Fruit fly (Drosophila melanogaster): ENCODE measurements around the gene CG15210.

The CG15210 gene

DNA sequence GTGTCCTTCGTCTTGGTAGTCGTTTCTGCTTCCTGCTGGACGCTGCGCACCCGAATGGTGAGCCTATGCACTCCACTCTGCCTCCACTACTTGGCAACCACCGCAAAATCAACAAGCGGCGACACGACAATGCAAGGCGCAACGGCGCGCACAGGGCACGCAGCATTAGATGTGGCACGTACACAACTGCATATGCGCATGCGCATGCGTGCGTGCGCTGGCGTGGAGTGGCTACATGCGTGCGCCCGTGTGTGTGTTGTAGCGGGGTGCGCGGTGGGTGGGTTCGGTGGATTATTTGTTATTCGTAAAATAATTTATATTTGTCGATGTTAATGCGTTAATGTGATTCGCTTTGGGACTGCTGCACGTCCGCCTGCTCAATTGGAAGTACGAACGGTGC, 3.4 kb upstream of the CG15210 start (continued):
- TF ChIP-seq ato (GFP tag; IDR thresholded peaks at IDR 0.05; ENCODE audit: partially characterized antibody) = 0 out of 2 replicates have a peak, but pooled peaks have one; percentile 14
- no peak for TF ChIP-seq dmrt11E (tag; optimal IDR thresholded peaks at IDR 0.05)
- no peak for TF ChIP-seq gem (tag; optimal IDR thresholded peaks at IDR 0.05)
- TF ChIP-seq CG12155 (GFP tag; optimal IDR thresholded peaks at IDR 0.05) = no peak
- no peak for TF ChIP-seq MESR4 (GFP tag; optimal IDR thresholded peaks at IDR 0.05)
- TF ChIP-seq fd64A (GFP tag; optimal IDR thresholded peaks at IDR 0.05) = no peak
- no peak for TF ChIP-seq D19B (GFP tag; optimal IDR thresholded peaks at IDR 0.05)
- no peak for TF ChIP-seq pfk (GFP tag; optimal IDR thresholded peaks at IDR 0.05)
- TF ChIP-seq Trl (optimal IDR thresholded peaks at IDR 0.05) = no peak
- TF ChIP-seq Trl (GFP tag; optimal IDR thresholded peaks at IDR 0.05) = no peak
- TF ChIP-seq HHEX (GFP tag; optimal IDR thresholded peaks at IDR 0.05) = no peak
- no peak for TF ChIP-seq vvl (GFP tag; IDR thresholded peaks at IDR 0.05)
- TF ChIP-seq shn (GFP tag; optimal IDR thresholded peaks at IDR 0.05) = no peak
- no peak for TF ChIP-seq CG10979 (tag; optimal IDR thresholded peaks at IDR 0.05)
- no peak for TF ChIP-seq sr (GFP tag; IDR thresholded peaks at IDR 0.05)
- TF ChIP-seq sens (GFP tag) = peak; percentile 32
- TF ChIP-seq chinmo (GFP tag; IDR thresholded peaks at IDR 0.05; ENCODE audit: partially characterized antibody) = 0 out of 4 replicates have a peak, but pooled peaks have one; percentile 23
- TF ChIP-seq Opbp (GFP tag; IDR thresholded peaks at IDR 0.05; ENCODE audit: partially characterized antibody) = 0 out of 3 replicates have a peak, but pooled peaks have one; percentile 39
- no peak for TF ChIP-seq CG17359 (tag; optimal IDR thresholded peaks at IDR 0.05)
- TF ChIP-seq CG13894 (tag; optimal IDR thresholded peaks at IDR 0.05) = no peak
- TF ChIP-seq sima (GFP tag; optimal IDR thresholded peaks at IDR 0.05) = no peak
- no peak for TF ChIP-seq gsb-n (tag; optimal IDR thresholded peaks at IDR 0.05)
- no peak for TF ChIP-seq Aef1 (GFP tag; IDR thresholded peaks at IDR 0.05)
- TF ChIP-seq CG2129 (GFP tag; IDR thresholded peaks at IDR 0.05; ENCODE audit: partially characterized antibody) = no peak
- TF ChIP-seq CG3726 (GFP tag; IDR thresholded peaks at IDR 0.05) = no peak
- no peak for TF ChIP-seq p53 (GFP tag; optimal IDR thresholded peaks at IDR 0.05)
- no peak for TF ChIP-seq CG6254 (GFP tag; optimal IDR thresholded peaks at IDR 0.05)
- TF ChIP-seq crp (GFP tag; optimal IDR thresholded peaks at IDR 0.05) = no peak
- TF ChIP-seq pan (optimal IDR thresholded peaks at IDR 0.05) = no peak
- TF ChIP-seq pan (GFP tag; optimal IDR thresholded peaks at IDR 0.05 in 1 of 2, IDR thresholded peaks at IDR 0.05 in 1 of 2) = peak in 1 of 2 experiments; percentile 16
- peak; percentile 24 for TF ChIP-seq cg (GFP tag; optimal IDR thresholded peaks at IDR 0.05)
- TF ChIP-seq Ada2b (GFP tag; IDR thresholded peaks at IDR 0.05) = no peak
- peak; percentile 57 for TF ChIP-seq Ets65A (GFP tag)
- TF ChIP-seq slp2 (GFP tag; optimal IDR thresholded peaks at IDR 0.05) = no peak
- TF ChIP-seq CG14710 (tag; optimal IDR thresholded peaks at IDR 0.05) = no peak
- peak; percentile 85 for TF ChIP-seq ewg (GFP tag; optimal IDR thresholded peaks at IDR 0.05)
- TF ChIP-seq otp (GFP tag; IDR thresholded peaks at IDR 0.05) = 0 out of 3 replicates have a peak, but pooled peaks have one; percentile 28
- TF ChIP-seq nmo (GFP tag; optimal IDR thresholded peaks at IDR 0.05) = no peak
- 0 out of 3 replicates have a peak, but pooled peaks have one; percentile 28 for TF ChIP-seq CG14860 (GFP tag; IDR thresholded peaks at IDR 0.05; ENCODE audit: partially characterized antibody)
- TF ChIP-seq CG17361 (GFP tag; IDR thresholded peaks at IDR 0.05) = no peak

DNA sequence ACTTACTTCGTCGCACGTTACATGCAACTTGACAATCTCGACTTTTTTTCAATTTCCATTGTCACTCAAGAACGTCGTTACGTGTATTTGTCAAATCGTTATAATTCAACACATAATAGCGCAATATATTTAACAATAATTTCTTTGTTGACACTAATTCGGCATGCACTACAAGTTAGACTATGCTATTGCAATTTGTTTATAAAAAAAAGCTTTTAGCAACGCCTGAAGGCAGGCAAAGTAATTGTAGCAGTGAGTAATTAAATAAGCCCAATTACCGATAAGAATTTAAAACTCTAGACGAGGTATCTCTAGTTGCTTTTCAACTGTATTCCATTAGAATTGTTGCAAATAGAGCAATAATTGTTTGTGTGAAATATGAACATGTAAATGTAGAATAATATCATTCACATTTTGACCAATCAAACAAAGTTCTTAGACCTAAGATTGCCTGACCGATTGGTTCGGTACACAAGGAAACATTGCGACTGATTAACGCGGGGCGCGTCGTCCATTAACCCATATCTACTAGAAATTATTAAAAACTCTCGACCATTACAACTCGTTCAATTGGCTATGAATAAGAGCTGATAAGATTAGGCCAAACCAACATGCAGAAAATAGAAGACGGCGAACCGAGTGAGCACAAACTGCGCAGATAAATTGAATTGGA, 2.0 kb downstream of the CG15210 start:
- TF ChIP-seq gro (GFP tag; optimal IDR thresholded peaks at IDR 0.05) (no peak), Blimp-1 (GFP tag; optimal IDR thresholded peaks at IDR 0.05) (no peak), E2f2 (GFP tag; IDR thresholded peaks at IDR 0.05) (0 out of 2 replicates have a peak, but pooled peaks have one; percentile 6), Nf-YB (GFP tag; optimal IDR thresholded peaks at IDR 0.05) (peak; percentile 35), HmgD (GFP tag; optimal IDR thresholded peaks at IDR 0.05) (no peak), CG6765 (GFP tag; optimal IDR thresholded peaks at IDR 0.05) (no peak), lov (optimal IDR thresholded peaks at IDR 0.05) (no peak), lov (GFP tag; IDR thresholded peaks at IDR 0.05) (no peak), chinmo (GFP tag; IDR thresholded peaks at IDR 0.05; ENCODE audit: partially characterized antibody) (0 out of 4 replicates have a peak, but pooled peaks have one; percentile 49), Hr3 (GFP tag; optimal IDR thresholded peaks at IDR 0.05) (no peak), Hsf (GFP tag; optimal IDR thresholded peaks at IDR 0.05) (no peak), CoRest (tag; optimal IDR thresholded peaks at IDR 0.05) (no peak), CG6689 (GFP tag; IDR thresholded peaks at IDR 0.05) (no peak), MESR4 (GFP tag; optimal IDR thresholded peaks at IDR 0.05) (no peak)

All from whole organism, embryonic.